Fruit fly (Drosophila melanogaster) whole organism, embryonic: Measurements from ENCODE around the gene CG31633.
A peak's percentile ranks its signal among the peaks of the same experiment; 100 is the strongest.

Source experiments
- Abd-B ChIP-seq: fragments of 200-800 bp; sonication (Bioruptor generic); optimal IDR thresholded peaks from 2 replicates; lab custom pipeline; 2018; ENCODE audit warnings: missing biosample characterization, mild to moderate bottlenecking, missing genetic modification characterization, moderate library complexity
- Asciz ChIP-seq: fragments of 200-800 bp; sonication (Bioruptor generic); optimal IDR thresholded peaks from 2 replicates; lab custom pipeline; 2017; ENCODE audit warnings: missing biosample characterization, mild to moderate bottlenecking, missing genetic modification characterization, missing genetic modification reagents
- CG12104 ChIP-seq: fragments of 200-800 bp; sonication (Bioruptor generic); optimal IDR thresholded peaks from 3 replicates; lab custom pipeline; 2016; ENCODE audit warnings: missing biosample characterization, missing genetic modification characterization
- CG12299 ChIP-seq: fragments of 200-800 bp; sonication (Bioruptor generic); optimal IDR thresholded peaks from 2 replicates; lab custom pipeline; 2018; ENCODE audit warnings: missing biosample characterization, mild to moderate bottlenecking, missing genetic modification characterization
- CG13287 ChIP-seq: fragments of 200-800 bp; sonication (Bioruptor generic); IDR thresholded peaks from 2 replicates; pipeline ENCODE4 v1.3.6; 2022; ENCODE audit warnings: missing biosample characterization, missing genetic modification characterization; ENCODE audit not compliant: partially characterized antibody
- CG1602 ChIP-seq: fragments of 200-800 bp; sonication (Bioruptor generic); optimal IDR thresholded peaks from 3 replicates; lab custom pipeline; 2016; ENCODE audit warnings: missing biosample characterization, missing genetic modification characterization
- CG16779 ChIP-seq: fragments of 200-800 bp; sonication (Bioruptor generic); IDR thresholded peaks from 2 replicates; pipeline ENCODE4 v1.3.6; 2022; ENCODE audit warnings: missing biosample characterization, missing genetic modification characterization
- CG16863 ChIP-seq: fragments of 200-800 bp; sonication (Bioruptor generic); optimal IDR thresholded peaks from 3 replicates; lab custom pipeline; 2016; ENCODE audit warnings: missing biosample characterization, missing genetic modification characterization
- CG17328 ChIP-seq: fragments of 200-800 bp; sonication (Bioruptor generic); IDR thresholded peaks from 2 replicates; pipeline ENCODE4 v1.3.6; 2022; ENCODE audit warnings: missing biosample characterization, missing genetic modification characterization
- CG17912 ChIP-seq: fragments of 200-800 bp; sonication (Bioruptor generic); optimal IDR thresholded peaks from 2 replicates; lab custom pipeline; 2018; ENCODE audit warnings: missing biosample characterization, mild to moderate bottlenecking, missing genetic modification characterization
- CG18262 ChIP-seq: fragments of 200-800 bp; optimal IDR thresholded peaks from 3 replicates; lab custom pipeline; 2019; ENCODE audit warnings: missing biosample characterization, mild to moderate bottlenecking, missing genetic modification characterization, moderate library complexity
- CG2678 ChIP-seq: fragments of 200-800 bp; sonication (Bioruptor generic); optimal IDR thresholded peaks from 3 replicates; lab custom pipeline; 2019; ENCODE audit warnings: missing biosample characterization, mild to moderate bottlenecking, missing genetic modification characterization, moderate library complexity
- CG31441 ChIP-seq: fragments of 200-800 bp; sonication (Bioruptor generic); IDR thresholded peaks from 2 replicates; pipeline ENCODE4 v1.3.6; 2022; ENCODE audit warnings: missing biosample characterization, missing genetic modification characterization
- CG3163 ChIP-seq: fragments of 200-800 bp; sonication (Bioruptor generic); optimal IDR thresholded peaks from 3 replicates; lab custom pipeline; 2016; ENCODE audit warnings: missing biosample characterization, missing genetic modification characterization
- CG34422 ChIP-seq: fragments of 200-800 bp; sonication (Bioruptor generic); IDR thresholded peaks from 3 replicates; pipeline ENCODE4 v1.3.6; 2022; ENCODE audit warnings: missing biosample characterization, missing genetic modification characterization
- CG5953 ChIP-seq: fragments of 200-800 bp; sonication (Bioruptor generic); IDR thresholded peaks from 2 replicates; pipeline ENCODE4 v1.3.6; 2022; ENCODE audit warnings: missing biosample characterization, missing genetic modification characterization
- CG6254 ChIP-seq: fragments of 200-800 bp; sonication (Bioruptor generic); optimal IDR thresholded peaks from 3 replicates; lab custom pipeline; 2017; ENCODE audit warnings: mild to moderate bottlenecking, missing biosample characterization, missing genetic modification reagents, missing genetic modification characterization
- CG6854 ChIP-seq: fragments of 200-800 bp; sonication (Bioruptor generic); optimal IDR thresholded peaks from 3 replicates; lab custom pipeline; 2017; ENCODE audit warnings: missing biosample characterization, mild to moderate bottlenecking, missing genetic modification characterization
- CG7839 ChIP-seq: fragments of 200-800 bp; sonication (Bioruptor generic); optimal IDR thresholded peaks from 3 replicates; lab custom pipeline; 2018; ENCODE audit warnings: missing biosample characterization, mild to moderate bottlenecking, missing genetic modification characterization, moderate library complexity
- CG8089 ChIP-seq: fragments of 200-800 bp; sonication (Bioruptor generic); optimal IDR thresholded peaks from 3 replicates; lab custom pipeline; 2016; ENCODE audit warnings: missing biosample characterization, missing genetic modification characterization
- CG8359 ChIP-seq: fragments of 200-800 bp; sonication (Bioruptor generic); optimal IDR thresholded peaks from 2 replicates; lab custom pipeline; 2017; ENCODE audit warnings: missing biosample characterization, mild to moderate bottlenecking, missing genetic modification characterization, borderline replicate concordance
- CG8478 ChIP-seq: fragments of >200 bp; optimal IDR thresholded peaks from 2 replicates; lab custom pipeline; 2018
- CG8944 ChIP-seq: fragments of 200-800 bp; sonication (Bioruptor generic); optimal IDR thresholded peaks from 3 replicates; lab custom pipeline; 2016; ENCODE audit warnings: missing biosample characterization, missing genetic modification characterization
- CG9727 ChIP-seq: fragments of 200-800 bp; sonication (Bioruptor generic); optimal IDR thresholded peaks from 3 replicates; lab custom pipeline; 2017; ENCODE audit warnings: missing biosample characterization, mild to moderate bottlenecking, missing genetic modification characterization
- CG9797 ChIP-seq: fragments of 200-800 bp; sonication (Bioruptor generic); optimal IDR thresholded peaks from 3 replicates; lab custom pipeline; 2018; ENCODE audit warnings: missing biosample characterization, mild to moderate bottlenecking, missing genetic modification characterization
- CG9932 ChIP-seq: fragments of 200-800 bp; sonication (Bioruptor generic); IDR thresholded peaks from 2 replicates; pipeline ENCODE4 v1.3.6; 2022; ENCODE audit warnings: missing biosample characterization, missing genetic modification characterization
- CHES-1-like ChIP-seq: fragments of 200-800 bp; sonication (Bioruptor generic); optimal IDR thresholded peaks from 2 replicates; lab custom pipeline; 2016; ENCODE audit warnings: missing biosample characterization, missing genetic modification characterization
- Dp ChIP-seq: fragments of 200-800 bp; sonication (Bioruptor generic); optimal IDR thresholded peaks from 2 replicates; lab custom pipeline; 2018; ENCODE audit warnings: missing biosample characterization, mild to moderate bottlenecking, missing genetic modification characterization, moderate library complexity
- Ets65A ChIP-seq: fragments of 200-800 bp; sonication (Bioruptor generic); peaks from one replicate; lab custom pipeline; 2016; ENCODE audit warnings: missing biosample characterization, missing genetic modification characterization
- Ets97D ChIP-seq: fragments of 200-800 bp; sonication (Bioruptor generic); optimal IDR thresholded peaks from 3 replicates; lab custom pipeline; 2016; ENCODE audit warnings: missing biosample characterization, missing genetic modification characterization
- Fer1 ChIP-seq: fragments of 200-800 bp; sonication (Bioruptor generic); optimal IDR thresholded peaks from 2 replicates; lab custom pipeline; 2017; ENCODE audit warnings: missing biosample characterization, mild to moderate bottlenecking, missing genetic modification characterization
- Fer3 ChIP-seq: fragments of 200-800 bp; sonication (Bioruptor generic); optimal IDR thresholded peaks from 2 replicates; lab custom pipeline; 2018; ENCODE audit warnings: missing biosample characterization, mild to moderate bottlenecking, missing genetic modification characterization, moderate library complexity
- MESR4 ChIP-seq: fragments of 200-800 bp; sonication (Bioruptor generic); optimal IDR thresholded peaks from 2 replicates; lab custom pipeline; 2018; ENCODE audit warnings: missing biosample characterization, mild to moderate bottlenecking, missing genetic modification characterization, moderate library complexity
- Oaz ChIP-seq: fragments of 200-800 bp; sonication (Bioruptor generic); IDR thresholded peaks from 2 replicates; pipeline ENCODE4 v1.3.6; 2022; ENCODE audit warnings: missing biosample characterization, missing genetic modification characterization
- aop ChIP-seq: fragments of 200-800 bp; sonication (Bioruptor generic); IDR thresholded peaks from 2 replicates; pipeline ENCODE4 v1.3.6; 2022; ENCODE audit warnings: missing biosample characterization, missing genetic modification characterization
- az2 ChIP-seq: fragments of 200-800 bp; sonication (Bioruptor generic); optimal IDR thresholded peaks from 3 replicates; lab custom pipeline; 2016; ENCODE audit warnings: missing biosample characterization, missing genetic modification characterization
- br ChIP-seq: fragments of >200 bp; optimal IDR thresholded peaks from 2 replicates; lab custom pipeline; 2017
- cad ChIP-seq: fragments of >200 bp; optimal IDR thresholded peaks from 2 replicates; lab custom pipeline; 2017; ENCODE audit warnings: missing biosample characterization, missing genetic modification characterization
- cg ChIP-seq: fragments of 200-800 bp; sonication (Bioruptor generic); optimal IDR thresholded peaks from 3 replicates; lab custom pipeline; 2019; ENCODE audit warnings: missing biosample characterization, mild to moderate bottlenecking, missing genetic modification characterization, moderate library complexity
- chn ChIP-seq: fragments of 200-800 bp; sonication (Bioruptor generic); optimal IDR thresholded peaks from 2 replicates; lab custom pipeline; 2016; ENCODE audit warnings: missing biosample characterization, missing genetic modification characterization
- cwo ChIP-seq: fragments of 200-800 bp; sonication (Bioruptor generic); optimal IDR thresholded peaks from 3 replicates; lab custom pipeline; 2017; ENCODE audit warnings: missing biosample characterization, missing genetic modification characterization, mild to moderate bottlenecking, moderate library complexity, missing genetic modification reagents
- eve ChIP-seq, 2 experiments: fragments of >200 bp; optimal IDR thresholded peaks; 2 replicates each; lab custom pipeline; 2017; ENCODE audit warnings: missing biosample characterization in 2 of 2, missing genetic modification characterization in 2 of 2
- eyg ChIP-seq: fragments of 200-800 bp; sonication (Bioruptor generic); optimal IDR thresholded peaks from 3 replicates; lab custom pipeline; 2016; ENCODE audit warnings: missing biosample characterization, missing genetic modification characterization
- fd102C ChIP-seq: fragments of 200-800 bp; sonication (Bioruptor generic); optimal IDR thresholded peaks from 2 replicates; lab custom pipeline; 2018; ENCODE audit warnings: missing biosample characterization, mild to moderate bottlenecking, missing genetic modification characterization, moderate library complexity
- fu2 ChIP-seq: fragments of 200-800 bp; sonication (Bioruptor generic); optimal IDR thresholded peaks from 2 replicates; lab custom pipeline; 2016; ENCODE audit warnings: missing biosample characterization, missing genetic modification characterization
- gcm ChIP-seq: fragments of 200-800 bp; sonication (Bioruptor generic); optimal IDR thresholded peaks from 2 replicates; lab custom pipeline; 2019; ENCODE audit warnings: missing biosample characterization, mild to moderate bottlenecking, missing genetic modification characterization, moderate library complexity
- gcm2 ChIP-seq: fragments of 200-800 bp; sonication (Bioruptor generic); optimal IDR thresholded peaks from 2 replicates; lab custom pipeline; 2016; ENCODE audit warnings: missing biosample characterization, missing genetic modification characterization
- grn ChIP-seq: fragments of 200-800 bp; sonication (Bioruptor generic); optimal IDR thresholded peaks from 3 replicates; lab custom pipeline; 2017; ENCODE audit warnings: missing biosample characterization, missing genetic modification characterization
- her ChIP-seq: fragments of 200-800 bp; sonication (Bioruptor generic); optimal IDR thresholded peaks from 2 replicates; lab custom pipeline; 2016; ENCODE audit warnings: missing biosample characterization, missing genetic modification characterization
- lmd ChIP-seq: fragments of 200-800 bp; sonication (Bioruptor generic); IDR thresholded peaks from 2 replicates; pipeline ENCODE4 v1.3.6; 2022; ENCODE audit warnings: missing biosample characterization, missing genetic modification characterization
- otp ChIP-seq: fragments of 200-800 bp; sonication (Bioruptor generic); IDR thresholded peaks from 3 replicates; pipeline ENCODE4, ENCODE4 v1.3.6; 2022; ENCODE audit warnings: missing biosample characterization, missing genetic modification characterization
- unpg ChIP-seq: fragments of 200-800 bp; sonication (Bioruptor generic); optimal IDR thresholded peaks from 3 replicates; lab custom pipeline; 2018; ENCODE audit warnings: missing biosample characterization, mild to moderate bottlenecking, missing genetic modification characterization, moderate library complexity

The CG31633 gene

DNA sequence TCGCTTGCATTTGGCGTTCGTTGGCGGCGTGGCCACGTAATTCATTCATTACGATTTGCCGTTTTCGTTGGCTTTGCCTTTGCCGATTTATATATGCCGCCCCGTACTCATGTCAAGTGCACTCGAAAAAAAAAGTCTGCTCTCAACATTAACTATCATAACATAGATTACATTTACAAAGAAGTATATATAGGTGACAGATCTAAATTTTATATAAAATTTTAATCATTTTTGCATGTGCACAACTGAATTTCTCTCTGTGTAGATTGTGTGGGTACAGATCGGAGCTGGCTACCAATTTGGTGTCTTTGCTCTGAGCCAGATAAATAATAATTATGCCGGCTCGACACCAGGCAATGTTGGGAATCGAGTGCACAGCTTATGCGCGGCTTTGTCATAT, 42.3 kb upstream of the CG31633 start (continued):
- no peak for TF ChIP-seq fd102C (GFP tag; lab: Kevin White, UChicago)
- peak; percentile 58 for TF ChIP-seq CG7839 (tag; lab: Kevin White, UChicago)
- peak; percentile 2 for TF ChIP-seq Fer1
- TF ChIP-seq CG12104, result no peak
- peak; percentile 35 for TF ChIP-seq CG1602 (GFP tag; lab: Kevin White, UChicago)
- peak; percentile 49 for TF ChIP-seq CG2678 (tag; lab: Kevin White, UChicago)
- TF ChIP-seq Asciz (GFP tag; lab: Kevin White, UChicago), result peak; percentile 30
- no peak for TF ChIP-seq CG8478 (lab: Kevin White, UChicago)
- peak; percentile 75 for TF ChIP-seq CG17328 (GFP tag; lab: Robert Waterston, UW)
- peak; percentile 38 for TF ChIP-seq az2
- TF ChIP-seq otp, result 0 out of 3 replicates have a peak, but pooled peaks have one; percentile 45
- no peak for TF ChIP-seq cwo
- TF ChIP-seq CG3163 (GFP tag; lab: Kevin White, UChicago), result no peak
- no peak for TF ChIP-seq aop (GFP tag; lab: Robert Waterston, UW)
- no peak for TF ChIP-seq CG16779 (GFP tag; lab: Robert Waterston, UW)
- TF ChIP-seq Fer3, result peak; percentile 22
- no peak for TF ChIP-seq br
- TF ChIP-seq CHES-1-like (GFP tag; lab: Kevin White, UChicago), result no peak
- peak; percentile 62 for TF ChIP-seq CG9727 (GFP tag; lab: Kevin White, UChicago)
- TF ChIP-seq unpg (GFP tag; lab: Kevin White, UChicago), result peak; percentile 65
- TF ChIP-seq CG34422 (GFP tag; lab: Robert Waterston, UW), result peak; percentile 75; the same call in 1 of the 3 replicates
- TF ChIP-seq CG12299, result no peak
- no peak for TF ChIP-seq CG6254 (GFP tag; lab: Kevin White, UChicago)
- TF ChIP-seq Dp (GFP tag; lab: Kevin White, UChicago), result no peak
- TF ChIP-seq eyg (GFP tag; lab: Kevin White, UChicago), result no peak
- peak; percentile 90 for TF ChIP-seq Ets65A (GFP tag; lab: Kevin White, UChicago)
- TF ChIP-seq CG31441 (GFP tag; lab: Robert Waterston, UW), result peak; percentile 62
- no peak for TF ChIP-seq CG5953 (GFP tag; lab: Robert Waterston, UW)
- no peak for TF ChIP-seq grn (GFP tag; lab: Kevin White, UChicago)
- peak; percentile 42 for TF ChIP-seq chn (GFP tag; lab: Kevin White, UChicago)
- TF ChIP-seq Ets97D (GFP tag; lab: Kevin White, UChicago), result no peak
- TF ChIP-seq gcm2 (GFP tag; lab: Kevin White, UChicago), result no peak
- no peak for TF ChIP-seq CG9797 (GFP tag; lab: Kevin White, UChicago)
- no peak for TF ChIP-seq cad (GFP tag; lab: Kevin White, UChicago)
- no peak for TF ChIP-seq gcm (GFP tag; lab: Kevin White, UChicago)
- TF ChIP-seq lmd (GFP tag; lab: Robert Waterston, UW), result peak; percentile 41; the same call in 1 of the 2 replicates
- no peak for TF ChIP-seq CG6854
- peak; percentile 37; the same call in 1 of the 2 replicates for TF ChIP-seq CG9932 (GFP tag; lab: Robert Waterston, UW)
- peak; percentile 13 for TF ChIP-seq Abd-B
- peak; percentile 47 for TF ChIP-seq CG18262 (tag; lab: Kevin White, UChicago)
- TF ChIP-seq CG16863 (GFP tag; lab: Kevin White, UChicago), result peak; percentile 8
- TF ChIP-seq fu2 (GFP tag; lab: Kevin White, UChicago), result no peak
- TF ChIP-seq her (GFP tag; lab: Kevin White, UChicago), result no peak
- no peak for TF ChIP-seq CG8944 (GFP tag; lab: Kevin White, UChicago)
- no peak for TF ChIP-seq MESR4
- no peak for TF ChIP-seq CG13287 (GFP tag; lab: Robert Waterston, UW)
- TF ChIP-seq CG8089 (GFP tag; lab: Kevin White, UChicago), result no peak
- TF ChIP-seq cg, result no peak
- no peak for TF ChIP-seq CG17912
- TF ChIP-seq eve (GFP tag; optimal IDR thresholded peaks at IDR 0.05; lab: Kevin White, UChicago), result no peak
- TF ChIP-seq CG8359, result no peak
- 0 out of 2 replicates have a peak, but pooled peaks have one; percentile 32 for TF ChIP-seq Oaz (GFP tag; lab: Robert Waterston, UW)
